Worm (Caenorhabditis elegans) whole organism, L2 larva: ENCODE data around the gene clec-3.
"Not testable (repeated sequence)": the region's sequence is repeated elsewhere in the genome, so short reads cannot be mapped to it uniquely, and the experiment has no call there.

Experiments
- C34F6.9 ChIP-seq: fragments of 150-350 bp; optimal IDR thresholded peaks from 2 replicates; lab custom pipeline; 2014; ENCODE audit warnings: missing biosample characterization, missing genetic modification characterization
- F13H6.1 ChIP-seq: sonication (generic microtip); optimal IDR thresholded peaks from 2 replicates; lab custom pipeline; 2016; ENCODE audit warnings: missing genetic modification characterization, missing compliant biosample characterization
- R02D3.7 ChIP-seq: fragments of 150-350 bp; optimal IDR thresholded peaks from 2 replicates; lab custom pipeline; 2014; ENCODE audit warnings: missing biosample characterization, missing genetic modification characterization
- Y55F3AM.14 ChIP-seq: fragments of 200-800 bp; sonication (Bioruptor generic); optimal IDR thresholded peaks from 2 replicates; lab custom pipeline; 2018; ENCODE audit warnings: mild to moderate bottlenecking, missing genetic modification characterization, missing compliant biosample characterization
- ZK546.5 ChIP-seq: sonication (generic microtip); optimal IDR thresholded peaks from 2 replicates; lab custom pipeline; 2017; ENCODE audit warnings: missing biosample characterization, missing genetic modification characterization
- alr-1 ChIP-seq: fragments of 150-350 bp; optimal IDR thresholded peaks from 2 replicates; lab custom pipeline; 2014; ENCODE audit warnings: missing biosample characterization, missing genetic modification characterization
- aly-2 ChIP-seq: fragments of 150-350 bp; optimal IDR thresholded peaks from 2 replicates; lab custom pipeline; 2014; ENCODE audit warnings: missing biosample characterization, missing genetic modification characterization
- blmp-1 ChIP-seq: sonication (generic microtip); optimal IDR thresholded peaks from 2 replicates; lab custom pipeline; 2017; ENCODE audit warnings: missing genetic modification characterization, mild to moderate bottlenecking, missing compliant biosample characterization, antibody characterized with exemption, moderate library complexity; ENCODE audit not compliant: insufficient read depth
- ceh-16 ChIP-seq: fragments of 150-350 bp; optimal IDR thresholded peaks from 2 replicates; lab custom pipeline; 2014; ENCODE audit warnings: missing biosample characterization, missing genetic modification characterization
- crh-2 ChIP-seq: sonication (generic microtip); optimal IDR thresholded peaks from 2 replicates; lab custom pipeline; 2017; ENCODE audit warnings: missing biosample characterization, missing genetic modification characterization
- dmd-4 ChIP-seq: sonication (generic microtip); optimal IDR thresholded peaks from 2 replicates; lab custom pipeline; 2017; ENCODE audit warnings: missing biosample characterization, missing genetic modification characterization
- elt-1 ChIP-seq: fragments of 150-350 bp; optimal IDR thresholded peaks from 2 replicates; lab custom pipeline; 2014; ENCODE audit warnings: missing biosample characterization, missing genetic modification characterization
- elt-3 ChIP-seq: sonication (generic microtip); optimal IDR thresholded peaks from 2 replicates; lab custom pipeline; 2017; ENCODE audit warnings: missing biosample characterization, missing genetic modification characterization
- fos-1 ChIP-seq: fragments of 150-350 bp; optimal IDR thresholded peaks from 2 replicates; lab custom pipeline; 2014; ENCODE audit warnings: missing biosample characterization, missing genetic modification characterization
- lin-11 ChIP-seq: fragments of 150-350 bp; sonication (generic microtip); optimal IDR thresholded peaks from 2 replicates; lab custom pipeline; 2014; ENCODE audit warnings: missing biosample characterization, missing genetic modification characterization, inconsistent platforms, mixed read lengths
- lin-39 ChIP-seq: fragments of 150-350 bp; optimal IDR thresholded peaks from 2 replicates; lab custom pipeline; 2014; ENCODE audit warnings: missing biosample characterization, missing genetic modification reagents, missing genetic modification characterization
- lsy-2 ChIP-seq, 2 experiments: fragments of 150-350 bp in 1 of 2; sonication (generic microtip) in 1 of 2; optimal IDR thresholded peaks; 2 replicates each; lab custom pipeline; 2014 to 2017; ENCODE audit warnings: missing biosample characterization in 2 of 2, missing genetic modification characterization in 2 of 2
- mab-5 ChIP-seq: fragments of 150-350 bp; optimal IDR thresholded peaks from 2 replicates; lab custom pipeline; 2014; ENCODE audit warnings: missing biosample characterization, missing genetic modification characterization
- mdl-1 ChIP-seq, 2 experiments: fragments of 150-350 bp in 1 of 2; sonication (generic microtip) in 1 of 2; optimal IDR thresholded peaks; 2 replicates each; lab custom pipeline; 2017; ENCODE audit warnings: missing biosample characterization in 2 of 2, missing genetic modification characterization in 2 of 2
- nhr-10 ChIP-seq: sonication (generic microtip); optimal IDR thresholded peaks from 2 replicates; lab custom pipeline; 2017; ENCODE audit warnings: missing biosample characterization, missing genetic modification characterization
- nhr-11 ChIP-seq: fragments of 150-350 bp; optimal IDR thresholded peaks from 2 replicates; lab custom pipeline; 2014; ENCODE audit warnings: missing biosample characterization, missing genetic modification characterization
- nhr-12 ChIP-seq: fragments of 150-350 bp; optimal IDR thresholded peaks from 2 replicates; lab custom pipeline; 2014; ENCODE audit warnings: missing biosample characterization, missing genetic modification characterization
- nhr-129 ChIP-seq: fragments of 150-350 bp; optimal IDR thresholded peaks from 2 replicates; lab custom pipeline; 2014; ENCODE audit warnings: missing biosample characterization, missing genetic modification characterization
- nhr-21 ChIP-seq: fragments of 150-350 bp; optimal IDR thresholded peaks from 2 replicates; lab custom pipeline; 2014; ENCODE audit warnings: missing biosample characterization, missing genetic modification characterization
- nhr-237 ChIP-seq: fragments of 150-350 bp; optimal IDR thresholded peaks from 2 replicates; lab custom pipeline; 2014; ENCODE audit warnings: missing biosample characterization, missing genetic modification characterization
- nhr-25 ChIP-seq: fragments of 150-350 bp; sonication (generic microtip); optimal IDR thresholded peaks from 3 replicates; lab custom pipeline; 2014; ENCODE audit warnings: missing biosample characterization, missing genetic modification characterization
- nhr-6 ChIP-seq: fragments of 150-350 bp; optimal IDR thresholded peaks from 2 replicates; lab custom pipeline; 2014; ENCODE audit warnings: missing biosample characterization, missing genetic modification characterization
- sem-4 ChIP-seq: fragments of 150-350 bp; optimal IDR thresholded peaks from 2 replicates; lab custom pipeline; 2014; ENCODE audit warnings: missing biosample characterization, missing genetic modification reagents, missing genetic modification characterization
- skn-1 ChIP-seq: sonication (generic microtip); optimal IDR thresholded peaks from 2 replicates; lab custom pipeline; 2017; ENCODE audit warnings: missing biosample characterization, missing genetic modification characterization
- sma-9 ChIP-seq, 2 experiments: fragments of 150-350 bp in 1 of 2; sonication (generic microtip) in 1 of 2; optimal IDR thresholded peaks; 2 replicates each; lab custom pipeline; 2014 to 2016; ENCODE audit warnings: missing genetic modification characterization in 2 of 2, mild to moderate bottlenecking in 1 of 2, missing biosample characterization in 1 of 2, missing compliant biosample characterization in 1 of 2, missing genetic modification reagents in 1 of 2, moderate library complexity in 1 of 2
- snpc-4 ChIP-seq: fragments of 150-350 bp; optimal IDR thresholded peaks from 2 replicates; lab custom pipeline; 2014; ENCODE audit warnings: missing biosample characterization, missing genetic modification characterization
- unc-39 ChIP-seq: fragments of 150-350 bp; optimal IDR thresholded peaks from 2 replicates; lab custom pipeline; 2014; ENCODE audit warnings: missing biosample characterization, missing genetic modification characterization
- unc-55 ChIP-seq: fragments of 150-350 bp; sonication (generic microtip); optimal IDR thresholded peaks from 3 replicates; lab custom pipeline; 2014; ENCODE audit warnings: missing biosample characterization, missing genetic modification reagents, missing genetic modification characterization
- unc-62 ChIP-seq: fragments of 150-350 bp; optimal IDR thresholded peaks from 2 replicates; lab custom pipeline; 2014; ENCODE audit warnings: missing biosample characterization, missing genetic modification reagents, missing genetic modification characterization
- zag-1 ChIP-seq: fragments of 150-350 bp; optimal IDR thresholded peaks from 2 replicates; lab custom pipeline; 2014; ENCODE audit warnings: missing biosample characterization, missing genetic modification characterization
- ztf-1 ChIP-seq: fragments of 200-800 bp; sonication (Bioruptor generic); conservative IDR thresholded peaks from 2 replicates; pipeline ENCODE4 v1.3.6; 2022; ENCODE audit warnings: missing genetic modification characterization, missing compliant biosample characterization
- ztf-11 ChIP-seq: sonication (generic microtip); optimal IDR thresholded peaks from 2 replicates; lab custom pipeline; 2017; ENCODE audit warnings: missing biosample characterization, missing genetic modification characterization
- ztf-4 ChIP-seq: fragments of 150-350 bp; optimal IDR thresholded peaks from 2 replicates; lab custom pipeline; 2014; ENCODE audit warnings: missing biosample characterization, missing genetic modification characterization

Gene clec-3

DNA sequence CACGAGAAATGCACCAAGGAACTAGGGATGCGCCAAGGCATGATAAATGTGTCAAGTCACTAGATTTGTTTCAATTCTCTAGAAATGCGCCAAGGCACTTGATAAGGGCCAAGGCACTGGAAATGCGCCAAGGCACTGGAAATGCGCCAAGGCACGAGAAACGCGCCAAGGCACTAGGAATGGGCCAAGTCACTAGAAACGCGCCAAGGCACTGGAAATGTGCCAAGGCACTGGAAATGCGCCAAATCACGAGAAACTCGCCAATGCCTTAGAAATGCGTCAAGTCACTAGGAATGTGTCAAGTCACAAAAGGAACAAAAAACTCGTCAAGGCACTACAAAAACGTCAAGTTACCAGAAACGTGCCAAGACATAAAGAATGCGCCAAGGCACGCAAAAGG is 16.6 kb upstream of the clec-3 start:
- no peak for TF ChIP-seq ztf-11 (tag; lab: Kevin White, UChicago)
- TF ChIP-seq ZK546.5 (tag; lab: Kevin White, UChicago): no peak
- no peak for TF ChIP-seq alr-1
- TF ChIP-seq ztf-4 (tag; lab: Kevin White, UChicago): no peak
- no peak for TF ChIP-seq skn-1 (tag; lab: Kevin White, UChicago)
- no peak for TF ChIP-seq aly-2 (tag; lab: Kevin White, UChicago)
- TF ChIP-seq nhr-10: no peak
- no peak for TF ChIP-seq F13H6.1 (tag; lab: Kevin White, UChicago)
- no peak for TF ChIP-seq ztf-1 (GFP tag; lab: Robert Waterston, UW)

DNA sequence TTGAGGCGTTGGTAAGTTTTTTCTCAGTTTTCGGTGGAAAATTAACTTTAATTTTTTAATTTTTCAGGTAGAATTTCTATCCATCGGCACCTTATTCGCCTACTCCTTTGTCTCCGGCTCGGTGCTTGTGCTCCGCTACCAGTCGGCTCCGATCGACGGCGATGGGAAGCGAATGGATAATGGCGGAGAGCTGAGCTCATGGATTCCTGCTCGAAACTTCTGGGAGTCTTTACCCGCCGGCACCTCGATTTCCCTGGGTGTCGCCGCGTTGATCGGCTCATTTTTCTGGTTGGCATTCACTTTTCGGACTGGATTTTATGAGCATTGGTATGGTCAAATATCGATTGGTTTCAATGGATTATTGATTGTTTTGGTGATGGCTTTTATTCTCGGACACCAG is 15.2 kb upstream of the clec-3 start:
- TF ChIP-seq fos-1 (no peak), aly-2 (tag; lab: Kevin White, UChicago) (no peak), unc-55 (GFP tag; lab: Kevin White, UChicago) (no peak), sma-9 (GFP tag; optimal IDR thresholded peaks at IDR 0.05; lab: Kevin White, UChicago) (no peak), sma-9 (tag; optimal IDR thresholded peaks at IDR 0.05; lab: Kevin White, UChicago) (no peak), mdl-1 (tag; optimal IDR thresholded peaks at IDR 0.05; lab: Kevin White, UChicago) (no peak), nhr-237 (tag; lab: Kevin White, UChicago) (no peak), skn-1 (tag; lab: Kevin White, UChicago) (no peak), blmp-1 (tag; lab: Kevin White, UChicago) (no peak), F13H6.1 (tag; lab: Kevin White, UChicago) (no peak), R02D3.7 (tag; lab: Kevin White, UChicago) (no peak), Y55F3AM.14 (GFP tag; lab: Kevin White, UChicago) (no peak), nhr-6 (tag; lab: Kevin White, UChicago) (no peak), dmd-4 (no peak), nhr-10 (no peak), elt-3 (tag; lab: Kevin White, UChicago) (no peak), ceh-16 (tag; lab: Kevin White, UChicago) (no peak), lin-39 (tag; lab: Kevin White, UChicago) (no peak)

DNA sequence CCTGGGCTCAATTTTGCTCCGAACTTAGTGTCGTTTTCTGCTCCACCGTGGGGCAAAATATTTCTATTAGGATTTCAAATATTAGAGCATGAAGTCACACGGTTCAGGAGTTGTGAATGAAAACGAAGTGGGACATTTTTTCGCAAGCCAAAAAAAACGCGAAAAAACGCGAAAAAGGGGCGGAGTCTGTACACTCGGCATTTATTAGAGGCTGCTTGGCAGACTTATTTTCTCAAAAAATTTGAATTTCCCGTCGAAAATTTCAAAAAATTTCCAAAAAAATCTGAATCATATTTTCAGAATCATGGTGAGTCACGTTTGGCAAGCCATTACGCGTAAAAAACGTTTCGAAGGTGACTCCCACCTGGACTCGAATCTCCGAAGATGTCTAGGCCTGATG is 12.8 kb upstream of the clec-3 start, which contains the start of gene B0454.6:
Gene B0454.6, plus strand, starts transcription at position 301 of the 400 bp plus-strand sequence.
- TF ChIP-seq nhr-129, nhr-237, elt-3 (tag; lab: Kevin White, UChicago): not testable (repeated sequence)

DNA sequence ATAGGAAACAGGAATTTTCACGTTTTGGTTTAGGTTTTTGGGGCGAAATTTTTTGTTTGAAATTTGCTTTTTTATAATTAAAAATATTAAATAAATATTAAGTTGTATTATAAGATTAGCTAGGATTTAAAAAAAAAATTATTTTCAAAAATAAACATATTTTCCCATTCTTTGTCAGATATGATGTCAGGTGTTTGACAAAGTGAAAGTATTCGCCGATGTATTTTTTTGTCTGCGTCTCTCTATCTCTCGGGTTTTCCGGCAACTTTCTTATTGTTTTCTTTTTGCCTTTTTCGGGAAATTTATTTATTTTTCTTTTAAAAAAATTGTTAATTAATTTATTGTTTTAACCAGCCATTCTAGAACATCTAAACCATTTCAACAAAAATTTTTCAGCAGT is 10.7 kb upstream of the clec-3 start:
- TF ChIP-seq aly-2 (tag; lab: Kevin White, UChicago) (no peak), nhr-6 (tag; lab: Kevin White, UChicago) (no peak), nhr-21 (tag; lab: Kevin White, UChicago) (no peak), nhr-25 (tag; lab: Kevin White, UChicago) (no peak), blmp-1 (tag; lab: Kevin White, UChicago) (peak; percentile 65)

DNA sequence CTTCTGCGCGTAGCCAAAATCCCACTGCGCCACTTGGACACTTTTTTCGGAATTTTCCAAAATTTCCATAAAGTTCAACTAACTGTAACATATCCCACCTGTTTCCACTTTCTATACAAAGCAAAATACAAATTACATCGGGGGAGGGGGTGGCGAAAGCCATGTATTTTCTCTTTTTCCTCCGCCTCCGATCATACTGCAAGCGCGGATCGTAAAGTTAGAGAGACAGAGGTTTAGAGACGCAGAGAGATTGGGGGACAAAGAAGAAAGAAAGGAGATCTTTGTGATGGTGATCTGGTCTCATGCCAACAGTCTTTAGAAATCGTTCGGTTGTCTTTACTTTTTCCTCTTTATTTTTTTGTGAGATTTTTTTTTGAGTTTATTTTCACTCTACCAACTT is 8.6 kb upstream of the clec-3 start:
- TF ChIP-seq unc-55 (GFP tag; lab: Kevin White, UChicago) (no peak), lin-11 (tag; lab: Kevin White, UChicago) (no peak), nhr-25 (tag; lab: Kevin White, UChicago) (peak; percentile 17), blmp-1 (tag; lab: Kevin White, UChicago) (peak; percentile 6), nhr-21 (tag; lab: Kevin White, UChicago) (no peak), crh-2 (tag; lab: Kevin White, UChicago) (no peak), nhr-12 (tag; lab: Kevin White, UChicago) (no peak), lsy-2 (tag; optimal IDR thresholded peaks at IDR 0.05; lab: Kevin White, UChicago) (no peak), elt-1 (no peak), skn-1 (tag; lab: Kevin White, UChicago) (no peak)
- TF ChIP-seq, all 48 proteins: peak for 2

DNA sequence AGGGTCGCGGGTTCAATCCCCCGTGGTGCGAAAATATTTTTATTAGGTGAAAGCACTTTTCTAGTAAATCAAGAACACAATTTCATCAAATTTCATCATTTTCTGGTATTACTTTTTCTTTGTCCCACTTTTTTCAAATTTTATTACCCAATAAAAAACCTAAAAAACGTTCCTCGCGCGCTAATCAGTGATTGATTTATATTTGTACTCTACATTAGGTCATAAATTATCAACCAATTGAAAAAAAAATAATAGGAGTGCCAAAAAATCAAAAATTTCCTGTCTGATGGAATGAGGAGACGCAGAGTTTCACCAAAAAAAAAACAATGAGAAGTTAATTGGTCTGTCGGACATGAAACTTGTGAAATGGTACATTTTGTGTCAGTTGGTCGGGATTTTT is 4.9 kb upstream of the clec-3 start:
- TF ChIP-seq nhr-11: no peak
- no peak for TF ChIP-seq zag-1 (tag; lab: Kevin White, UChicago)
- no peak for TF ChIP-seq lin-39 (tag; lab: Kevin White, UChicago)
- no peak for TF ChIP-seq ZK546.5 (tag; lab: Kevin White, UChicago)
- TF ChIP-seq skn-1 (tag; lab: Kevin White, UChicago): no peak
- no peak for TF ChIP-seq F13H6.1 (tag; lab: Kevin White, UChicago)
- TF ChIP-seq mab-5 (tag; lab: Kevin White, UChicago): no peak
- TF ChIP-seq sem-4 (tag; lab: Kevin White, UChicago): no peak
- TF ChIP-seq snpc-4 (tag; lab: Kevin White, UChicago): no peak
- no peak for TF ChIP-seq blmp-1 (tag; lab: Kevin White, UChicago)
- no peak for TF ChIP-seq unc-62 (GFP tag; lab: Kevin White, UChicago)
- no peak for TF ChIP-seq elt-3 (tag; lab: Kevin White, UChicago)
- no peak for TF ChIP-seq nhr-21 (tag; lab: Kevin White, UChicago)
- no peak for TF ChIP-seq unc-39 (tag; lab: Kevin White, UChicago)
- TF ChIP-seq C34F6.9 (tag; lab: Kevin White, UChicago): no peak
- TF ChIP-seq nhr-6 (tag; lab: Kevin White, UChicago): no peak
- TF ChIP-seq dmd-4: no peak
- TF ChIP-seq nhr-12 (tag; lab: Kevin White, UChicago): no peak
- TF ChIP-seq aly-2 (tag; lab: Kevin White, UChicago): no peak
- TF ChIP-seq, all 48 proteins: peak for 0
